Fruit fly (Drosophila melanogaster) whole organism, pupa: ENCODE results near the gene Tctp.

Experiments used
- CG14655 ChIP-seq: fragments of 200-800 bp; sonication (Bioruptor generic); optimal IDR thresholded peaks from 3 replicates; lab custom pipeline; 2017; ENCODE audit warnings: mild to moderate bottlenecking, missing biosample characterization, missing genetic modification reagents, missing genetic modification characterization
- CG34367 ChIP-seq: fragments of 200-800 bp; sonication (Bioruptor generic); optimal IDR thresholded peaks from 2 replicates; lab custom pipeline; 2018; ENCODE audit warnings: missing biosample characterization, mild to moderate bottlenecking, missing genetic modification characterization
- Ets98B ChIP-seq: fragments of 200-800 bp; sonication (Bioruptor generic); IDR thresholded peaks from 2 replicates; pipeline ENCODE4 v1.3.6; 2022; ENCODE audit warnings: missing biosample characterization, missing genetic modification characterization

- TF ChIP-seq CG14655 (GFP tag; lab: Kevin White, UChicago), result no peak
- TF ChIP-seq Ets98B (GFP tag; lab: Robert Waterston, UW), result no peak
- TF ChIP-seq CG34367 (tag; lab: Kevin White, UChicago), result no peak
Observed at dm6 chr3R:11231705-11232261, 21.7 kb downstream of the Tctp start, which contains the start of the genes CG17187 and Dph3.
